Fruit fly (Drosophila melanogaster): Measurements from ENCODE around the gene Dhc36C.

The Dhc36C gene

DNA sequence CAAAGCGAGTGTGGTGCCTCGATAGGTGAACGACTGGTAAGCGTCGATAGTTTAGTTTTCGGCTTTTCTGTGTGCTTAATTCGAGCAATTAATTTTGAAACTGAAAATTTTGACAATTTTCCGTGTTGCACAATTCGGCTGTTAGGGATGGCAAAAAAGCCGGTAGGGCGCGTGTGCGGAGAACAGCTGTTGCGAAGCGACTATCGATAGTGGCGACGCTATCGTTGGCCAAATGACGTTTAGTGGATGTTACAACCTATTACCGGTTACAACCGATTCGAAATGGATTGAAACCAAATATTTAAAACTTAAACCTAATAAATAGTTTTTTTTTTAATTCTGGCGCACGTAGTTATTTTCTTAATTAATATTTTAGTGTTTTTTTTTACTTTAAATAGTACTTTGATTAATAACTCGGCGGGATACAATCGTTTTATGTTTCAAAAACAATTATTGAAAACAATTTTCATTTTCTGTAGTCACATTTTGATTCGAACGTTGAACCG lies at the start of gene Dhc36C, which contains the start of gene mEFTs:
Gene Dhc36C (plus strand): TSS at position 456 of the 506 bp plus-strand sequence.
Gene mEFTs (minus strand): TSS at position 161 of the 506 bp plus-strand sequence.
- TF ChIP-seq pad (GFP tag; optimal IDR thresholded peaks at IDR 0.05) (no peak), Mnt (GFP tag; optimal IDR thresholded peaks at IDR 0.05) (peak; percentile 72), Hr96 (GFP tag; optimal IDR thresholded peaks at IDR 0.05) (no peak), CG33017 (tag; optimal IDR thresholded peaks at IDR 0.05) (no peak), CG7045 (GFP tag; optimal IDR thresholded peaks at IDR 0.05) (no peak), bab1 (GFP tag; optimal IDR thresholded peaks at IDR 0.05) (peak; percentile 24), CG7101 (tag; optimal IDR thresholded peaks at IDR 0.05) (no peak), CG12768 (GFP tag; optimal IDR thresholded peaks at IDR 0.05) (no peak)

DNA sequence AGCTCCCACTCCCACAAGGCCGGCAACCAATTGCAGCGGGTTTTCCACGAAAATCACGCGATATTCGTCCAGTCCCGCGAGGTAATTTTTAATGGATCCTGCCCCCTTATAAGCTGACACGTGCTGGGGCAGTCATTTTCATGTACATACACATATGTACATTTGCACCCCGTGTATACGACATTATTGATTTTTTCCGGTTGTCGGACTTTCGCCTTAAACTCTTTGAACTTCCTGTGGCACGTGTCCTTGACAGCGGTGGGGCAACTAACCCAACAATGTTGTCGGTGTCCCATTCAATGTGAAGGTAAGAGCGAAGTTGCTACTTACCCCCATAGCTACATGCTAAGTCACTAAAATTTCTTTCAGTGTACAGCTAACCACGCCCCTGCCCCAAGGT lies 49.1 kb upstream of the Dhc36C start:
- TF ChIP-seq Clk (GFP tag; optimal IDR thresholded peaks at IDR 0.05) (no peak), Mnt (GFP tag; optimal IDR thresholded peaks at IDR 0.05) (no peak), CG7101 (tag; optimal IDR thresholded peaks at IDR 0.05) (no peak), tj (GFP tag; optimal IDR thresholded peaks at IDR 0.05) (no peak), CG1620 (GFP tag; optimal IDR thresholded peaks at IDR 0.05) (no peak), CG7045 (GFP tag; optimal IDR thresholded peaks at IDR 0.05) (no peak), CG5204 (GFP tag; optimal IDR thresholded peaks at IDR 0.05) (no peak), bab1 (GFP tag; optimal IDR thresholded peaks at IDR 0.05) (no peak), cic (GFP tag; optimal IDR thresholded peaks at IDR 0.05) (no peak), kay (GFP tag; ENCODE audit: borderline replicate concordance) (no peak), toe (GFP tag; optimal IDR thresholded peaks at IDR 0.05) (no peak), Hr96 (GFP tag; optimal IDR thresholded peaks at IDR 0.05) (no peak), CG11617 (GFP tag; optimal IDR thresholded peaks at IDR 0.05) (no peak), CG12768 (GFP tag; optimal IDR thresholded peaks at IDR 0.05) (no peak), CG14711 (tag; optimal IDR thresholded peaks at IDR 0.05) (no peak)

DNA sequence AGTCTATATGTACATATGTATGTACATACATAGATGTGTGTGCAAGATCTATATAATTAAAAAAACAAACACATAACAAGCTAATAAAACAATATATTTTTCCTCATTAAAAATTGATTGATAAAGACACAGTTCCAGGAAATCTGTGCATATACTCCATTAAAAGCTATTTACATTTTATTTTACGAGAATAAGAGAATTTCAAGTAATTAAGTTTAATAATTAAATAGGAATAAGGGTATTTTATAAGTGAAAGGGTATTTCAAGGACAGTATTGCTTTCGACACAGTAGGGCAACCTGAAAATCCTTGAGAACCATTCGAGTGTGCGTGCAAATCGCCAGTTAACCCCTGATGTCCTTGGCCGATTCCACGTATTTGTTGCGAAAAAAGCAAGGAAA lies 48.6 kb upstream of the Dhc36C start, which contains the start of gene CG5050:
Gene CG5050 (plus strand): TSS at position 301 of the 400 bp plus-strand sequence.
- TF ChIP-seq toe (GFP tag; optimal IDR thresholded peaks at IDR 0.05): no peak

DNA sequence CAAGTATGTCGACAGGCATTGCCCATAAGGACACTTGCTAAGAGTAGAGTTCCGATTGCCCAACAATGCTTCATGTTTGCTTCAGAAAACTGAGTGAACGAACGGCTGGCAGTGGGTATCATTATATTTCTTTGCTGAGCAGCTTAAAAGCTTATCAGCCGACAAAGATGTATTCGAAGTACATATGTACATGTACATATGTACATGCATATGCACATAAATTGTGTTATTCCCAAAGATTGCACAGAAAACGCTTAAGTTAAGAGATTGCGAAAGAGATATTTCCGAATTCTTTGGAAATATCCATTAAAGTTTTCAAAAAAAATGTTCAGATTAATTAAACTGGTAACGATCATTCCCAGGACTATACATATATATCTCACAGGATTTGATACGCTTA lies 45.4 kb upstream of the Dhc36C start, which contains the start of gene SPH93:
Gene SPH93 (minus strand): TSS at position 101 of the 400 bp plus-strand sequence.
- TF ChIP-seq Hr96 (GFP tag; optimal IDR thresholded peaks at IDR 0.05) (no peak), Clk (GFP tag; optimal IDR thresholded peaks at IDR 0.05) (no peak), pad (GFP tag; optimal IDR thresholded peaks at IDR 0.05) (no peak), cnc (optimal IDR thresholded peaks at IDR 0.05) (no peak), bab1 (GFP tag; optimal IDR thresholded peaks at IDR 0.05) (no peak), CG7045 (GFP tag; optimal IDR thresholded peaks at IDR 0.05) (no peak), Crg-1 (GFP tag; optimal IDR thresholded peaks at IDR 0.05) (no peak), cic (GFP tag; optimal IDR thresholded peaks at IDR 0.05) (no peak)

DNA sequence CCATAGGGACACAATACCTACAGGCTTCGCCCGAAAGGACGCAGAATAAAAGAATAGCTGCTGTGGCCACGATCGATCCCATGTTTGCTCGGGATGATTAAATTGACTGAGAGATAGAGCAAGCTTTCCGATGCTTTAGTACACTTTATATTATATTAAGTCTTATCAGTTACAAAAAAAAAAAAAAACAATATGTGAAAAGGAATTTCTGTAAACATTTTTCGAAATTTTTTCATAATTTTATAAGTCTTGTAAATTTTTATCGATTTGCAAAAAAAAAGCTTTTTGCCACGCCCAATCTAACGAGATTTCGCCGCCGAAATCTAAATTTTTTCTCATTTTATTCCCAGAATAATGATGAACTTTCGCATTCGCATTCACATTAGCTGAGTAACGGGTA lies 43.3 kb upstream of the Dhc36C start, which contains the start of gene CG18563:
Gene CG18563 (minus strand): TSS at position 101 of the 400 bp plus-strand sequence.
- no peak for TF ChIP-seq CG12768 (GFP tag; optimal IDR thresholded peaks at IDR 0.05)
- TF ChIP-seq kay (GFP tag; ENCODE audit: borderline replicate concordance): peak; percentile 70

DNA sequence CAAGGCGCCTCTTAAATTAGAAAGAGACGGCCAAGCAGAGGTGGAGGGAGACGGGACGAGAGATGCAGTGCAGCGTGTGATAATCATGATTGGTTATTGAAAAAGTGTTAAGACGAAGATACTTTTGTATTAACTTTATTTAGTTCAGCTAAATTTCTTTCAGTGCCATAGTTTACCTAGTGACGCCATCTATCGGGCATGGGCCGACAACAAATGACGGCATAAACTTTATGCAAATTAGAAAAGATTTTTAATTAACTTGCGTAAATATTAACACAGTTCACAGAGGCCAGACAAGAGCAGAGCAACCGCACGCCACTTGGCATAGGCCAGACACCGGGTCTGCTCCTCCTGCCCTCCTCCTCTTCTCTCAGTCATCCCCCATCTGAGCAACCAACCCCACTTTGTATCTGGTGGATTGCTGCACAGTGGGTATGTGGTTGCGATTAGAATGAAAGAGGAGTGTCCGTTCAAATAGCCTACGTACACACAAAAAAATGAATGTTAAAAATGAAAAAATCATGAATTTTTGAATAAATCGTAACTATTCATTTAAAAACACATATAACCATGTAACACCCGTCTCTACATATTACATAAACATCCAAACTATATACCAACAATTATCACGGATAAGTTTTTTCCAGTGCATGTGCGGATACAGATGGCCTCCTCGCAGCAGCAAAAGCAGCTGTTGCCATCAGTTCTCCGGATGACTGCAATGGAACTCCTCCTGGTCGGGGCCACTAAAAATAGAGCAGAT lies 35.1 kb upstream of the Dhc36C start:
- TF ChIP-seq CG14711 (tag; optimal IDR thresholded peaks at IDR 0.05) (no peak), CG7045 (GFP tag; optimal IDR thresholded peaks at IDR 0.05) (peak; percentile 61), toe (GFP tag; optimal IDR thresholded peaks at IDR 0.05) (peak; percentile 21), bab1 (GFP tag; optimal IDR thresholded peaks at IDR 0.05) (no peak), kay (GFP tag; ENCODE audit: borderline replicate concordance) (peak; percentile 30), CG33017 (tag; optimal IDR thresholded peaks at IDR 0.05) (no peak), Hr96 (GFP tag; optimal IDR thresholded peaks at IDR 0.05) (peak; percentile 37), CG7101 (tag; optimal IDR thresholded peaks at IDR 0.05) (peak; percentile 23)

DNA sequence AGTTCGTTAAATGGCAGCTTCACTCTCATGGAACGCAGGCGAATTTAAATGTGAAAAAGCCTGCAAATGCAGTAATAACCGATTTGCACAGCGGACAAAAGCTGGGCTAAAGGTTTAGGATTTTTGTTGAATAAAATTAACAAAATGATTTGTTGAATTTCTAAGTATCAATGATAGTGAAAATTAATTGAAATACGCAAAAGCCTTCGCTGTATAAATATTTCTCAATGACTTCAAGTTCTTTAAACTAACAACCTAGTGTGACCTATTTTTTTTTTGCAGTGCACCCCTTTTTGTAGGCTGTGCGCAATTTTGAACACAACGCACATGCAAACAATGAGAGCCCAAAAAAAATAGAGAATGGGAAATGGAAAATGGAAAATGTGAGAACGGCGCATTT lies 34.3 kb upstream of the Dhc36C start:
- no peak for TF ChIP-seq toe (GFP tag; optimal IDR thresholded peaks at IDR 0.05)
- TF ChIP-seq Mnt (GFP tag; optimal IDR thresholded peaks at IDR 0.05): no peak

DNA sequence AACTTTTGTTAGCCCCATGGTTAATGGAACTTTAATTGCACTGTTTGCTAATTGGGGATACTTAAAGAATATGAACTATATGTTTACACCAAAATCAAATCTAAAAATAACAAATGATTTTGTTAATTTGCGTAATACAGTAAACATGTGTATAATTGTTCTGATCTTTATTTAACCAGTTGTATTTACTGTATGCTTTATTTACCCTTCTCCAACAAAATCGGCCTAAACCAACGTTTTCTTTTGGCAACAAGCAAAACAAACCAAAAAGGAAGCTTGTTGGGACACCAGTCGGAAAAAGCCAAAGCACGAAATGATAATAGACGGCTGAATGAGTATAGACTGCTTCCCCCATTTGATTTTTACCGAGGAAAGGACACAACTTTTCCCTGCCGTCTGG lies 30.6 kb upstream of the Dhc36C start:
- TF ChIP-seq Mnt (GFP tag; optimal IDR thresholded peaks at IDR 0.05) (no peak), Crg-1 (GFP tag; optimal IDR thresholded peaks at IDR 0.05) (no peak), tj (GFP tag; optimal IDR thresholded peaks at IDR 0.05) (no peak), CG33017 (tag; optimal IDR thresholded peaks at IDR 0.05) (no peak), cnc (optimal IDR thresholded peaks at IDR 0.05) (no peak), Clk (GFP tag; optimal IDR thresholded peaks at IDR 0.05) (no peak), bab1 (GFP tag; optimal IDR thresholded peaks at IDR 0.05) (no peak), CG12768 (GFP tag; optimal IDR thresholded peaks at IDR 0.05) (no peak)

Data from whole organism, adult.